6 fruit fly cellular contexts compared by ENCODE assay signal in genomic region chrX:3964965-3965420, dm6.
TF ChIP-seq lines count a peak whose summit lies in the region.

TSS of gene lva (minus strand) at chrX:3965327.

- no peak for TF ChIP-seq CTCF in whole organism, embryonic (GFP tag; optimal IDR thresholded peaks at IDR 0.05; lab: Kevin White, UChicago)

TF ChIP-seq in Kc167, 6 proteins besides CTCF, POLR2A, EP300 and RAD21:
- TF ChIP-seq psq (optimal IDR thresholded peaks at IDR 0.05; lab: Kevin White, UChicago) (peak; percentile 93), ttk (optimal IDR thresholded peaks at IDR 0.05; lab: Kevin White, UChicago) (no peak)

TF ChIP-seq in whole organism, adult, 20 proteins besides CTCF, POLR2A, EP300 and RAD21:
- TF ChIP-seq CG33017 (tag; optimal IDR thresholded peaks at IDR 0.05; lab: Kevin White, UChicago): no peak
- TF ChIP-seq CG11617 (GFP tag; optimal IDR thresholded peaks at IDR 0.05; lab: Kevin White, UChicago): peak; percentile 23
- TF ChIP-seq cic (GFP tag; optimal IDR thresholded peaks at IDR 0.05; lab: Kevin White, UChicago): peak; percentile 31
- peak; percentile 52 for TF ChIP-seq tj (GFP tag; optimal IDR thresholded peaks at IDR 0.05; lab: Kevin White, UChicago)
- TF ChIP-seq Mnt (GFP tag; optimal IDR thresholded peaks at IDR 0.05; lab: Kevin White, UChicago): peak; percentile 27
- TF ChIP-seq kay (GFP tag; lab: Kevin White, UChicago; ENCODE audit: borderline replicate concordance): no peak
- peak; percentile 44 for TF ChIP-seq bab1 (GFP tag; optimal IDR thresholded peaks at IDR 0.05; lab: Kevin White, UChicago)
- TF ChIP-seq pad (GFP tag; optimal IDR thresholded peaks at IDR 0.05; lab: Kevin White, UChicago): peak; percentile 25

TF ChIP-seq in whole organism, embryonic, 481 proteins besides CTCF, POLR2A, EP300 and RAD21 (continues in another document):
- TF ChIP-seq CG12299 (tag; optimal IDR thresholded peaks at IDR 0.05; lab: Kevin White, UChicago) (peak; percentile 2), CG34376 (GFP tag; optimal IDR thresholded peaks at IDR 0.05; lab: Kevin White, UChicago) (no peak), vnd (GFP tag; IDR thresholded peaks at IDR 0.05; lab: Robert Waterston, UW; ENCODE audit: partially characterized antibody) (0 out of 3 replicates have a peak, but pooled peaks have one; percentile 41), odd (GFP tag; optimal IDR thresholded peaks at IDR 0.05; lab: Kevin White, UChicago) (no peak), H2.0 (GFP tag; IDR thresholded peaks at IDR 0.05; lab: Robert Waterston, UW) (no peak), Max (GFP tag; optimal IDR thresholded peaks at IDR 0.05; lab: Kevin White, UChicago) (no peak), hbn (GFP tag; IDR thresholded peaks at IDR 0.05; lab: Robert Waterston, UW; ENCODE audit: partially characterized antibody) (peak; percentile 42; the same call in 1 of the 2 replicates), MBD-R2 (GFP tag; IDR thresholded peaks at IDR 0.05; lab: Robert Waterston, UW) (peak; percentile 57), CG17568 (GFP tag; optimal IDR thresholded peaks at IDR 0.05; lab: Kevin White, UChicago) (no peak), CG16779 (GFP tag; IDR thresholded peaks at IDR 0.05; lab: Robert Waterston, UW) (no peak), ato (GFP tag; IDR thresholded peaks at IDR 0.05; lab: Robert Waterston, UW; ENCODE audit: partially characterized antibody) (peak; percentile 62), tna (GFP tag; IDR thresholded peaks at IDR 0.05; lab: Robert Waterston, UW; ENCODE audit: partially characterized antibody) (0 out of 2 replicates have a peak, but pooled peaks have one; percentile 21), CG2129 (GFP tag; IDR thresholded peaks at IDR 0.05; lab: Robert Waterston, UW; ENCODE audit: partially characterized antibody) (no peak), onecut (GFP tag; IDR thresholded peaks at IDR 0.05; lab: Robert Waterston, UW) (no peak; the same call in 1 of the 2 replicates), NC2α (GFP tag; optimal IDR thresholded peaks at IDR 0.05; lab: Kevin White, UChicago) (no peak), Dfd (GFP tag; optimal IDR thresholded peaks at IDR 0.05; lab: Kevin White, UChicago) (no peak), NC2β (GFP tag; optimal IDR thresholded peaks at IDR 0.05; lab: Kevin White, UChicago) (no peak), CG34224 (GFP tag; IDR thresholded peaks at IDR 0.05; lab: Robert Waterston, UW; ENCODE audit: partially characterized antibody) (peak; percentile 19; the same call in 1 of the 3 replicates)

TF ChIP-seq in whole organism, prepupa, 60 proteins besides CTCF, POLR2A, EP300 and RAD21:
- no peak for TF ChIP-seq CG8319 (GFP tag; optimal IDR thresholded peaks at IDR 0.05; lab: Kevin White, UChicago)
- TF ChIP-seq esn (GFP tag; optimal IDR thresholded peaks at IDR 0.05; lab: Kevin White, UChicago): peak; percentile 12
- TF ChIP-seq CG15336 (GFP tag; IDR thresholded peaks at IDR 0.05; lab: Robert Waterston, UW): peak; percentile 37; the same call in 1 of the 2 replicates
- TF ChIP-seq eg (GFP tag; IDR thresholded peaks at IDR 0.05; lab: Robert Waterston, UW): peak; percentile 32; the same call in 1 of the 3 replicates

TF ChIP-seq in whole organism, pupa, 21 proteins besides CTCF, POLR2A, EP300 and RAD21:
- TF ChIP-seq CG15710 (tag; optimal IDR thresholded peaks at IDR 0.05; lab: Kevin White, UChicago): peak; percentile 10
- TF ChIP-seq EcR (GFP tag; optimal IDR thresholded peaks at IDR 0.05; lab: Kevin White, UChicago): peak; percentile 15
- TF ChIP-seq fd96Ca (GFP tag; IDR thresholded peaks at IDR 0.05; lab: Robert Waterston, UW): no peak
- no peak for TF ChIP-seq CG17806 (tag; optimal IDR thresholded peaks at IDR 0.05; lab: Kevin White, UChicago)
- no peak for TF ChIP-seq Pif1A (GFP tag; optimal IDR thresholded peaks at IDR 0.05; lab: Kevin White, UChicago)
- TF ChIP-seq CG8159 (tag; optimal IDR thresholded peaks at IDR 0.05; lab: Kevin White, UChicago): no peak
- peak; percentile 58 for TF ChIP-seq gl (tag; optimal IDR thresholded peaks at IDR 0.05; lab: Kevin White, UChicago)
- no peak for TF ChIP-seq CG9948 (tag; optimal IDR thresholded peaks at IDR 0.05; lab: Kevin White, UChicago)
- no peak for TF ChIP-seq Pif1B (GFP tag; optimal IDR thresholded peaks at IDR 0.05; lab: Kevin White, UChicago)
- TF ChIP-seq CG8301 (tag; optimal IDR thresholded peaks at IDR 0.05; lab: Kevin White, UChicago): no peak
- no peak for TF ChIP-seq D1 (tag; optimal IDR thresholded peaks at IDR 0.05; lab: Kevin White, UChicago)
- no peak for TF ChIP-seq CG13204 (GFP tag; optimal IDR thresholded peaks at IDR 0.05; lab: Kevin White, UChicago)
- peak; percentile 2 for TF ChIP-seq CG34367 (tag; optimal IDR thresholded peaks at IDR 0.05; lab: Kevin White, UChicago)
- TF ChIP-seq CG10348 (GFP tag; IDR thresholded peaks at IDR 0.05; lab: Robert Waterston, UW): no peak
- TF ChIP-seq Ets98B (GFP tag; IDR thresholded peaks at IDR 0.05; lab: Robert Waterston, UW): no peak
TF ChIP-seq in whole organism, pupa: peak in this region for 4.

TF ChIP-seq in whole organism, wandering third instar larva, 38 proteins besides CTCF, POLR2A, EP300 and RAD21:
- no peak for TF ChIP-seq Abd-B (GFP tag; optimal IDR thresholded peaks at IDR 0.05; lab: Kevin White, UChicago)
- TF ChIP-seq Vsx2 (GFP tag; optimal IDR thresholded peaks at IDR 0.05; lab: Kevin White, UChicago; ENCODE audit: partially characterized antibody): no peak
- no peak for TF ChIP-seq Sp1 (GFP tag; optimal IDR thresholded peaks at IDR 0.05; lab: Kevin White, UChicago)
- no peak for TF ChIP-seq rgr (GFP tag; optimal IDR thresholded peaks at IDR 0.05; lab: Kevin White, UChicago)
- no peak for TF ChIP-seq OdsH (GFP tag; optimal IDR thresholded peaks at IDR 0.05; lab: Kevin White, UChicago)
- no peak for TF ChIP-seq CG9705 (GFP tag; optimal IDR thresholded peaks at IDR 0.05; lab: Kevin White, UChicago)
- TF ChIP-seq jim (GFP tag; optimal IDR thresholded peaks at IDR 0.05; lab: Kevin White, UChicago): peak; percentile 10
- TF ChIP-seq Myc (optimal IDR thresholded peaks at IDR 0.05; lab: Kevin White, UChicago): no peak
- TF ChIP-seq lola (GFP tag; optimal IDR thresholded peaks at IDR 0.05; lab: Kevin White, UChicago): no peak
- TF ChIP-seq Hr78 (GFP tag; optimal IDR thresholded peaks at IDR 0.05; lab: Kevin White, UChicago): no peak
- TF ChIP-seq CG32264 (GFP tag; optimal IDR thresholded peaks at IDR 0.05; lab: Kevin White, UChicago): no peak
- no peak for TF ChIP-seq Dfd (GFP tag; optimal IDR thresholded peaks at IDR 0.05; lab: Kevin White, UChicago)
- no peak for TF ChIP-seq h (GFP tag; optimal IDR thresholded peaks at IDR 0.05; lab: Kevin White, UChicago)
- TF ChIP-seq woc (GFP tag; optimal IDR thresholded peaks at IDR 0.05; lab: Kevin White, UChicago): no peak
- peak; percentile 24 for TF ChIP-seq N (GFP tag; optimal IDR thresholded peaks at IDR 0.05; lab: Kevin White, UChicago)
- TF ChIP-seq Rel (GFP tag; optimal IDR thresholded peaks at IDR 0.05; lab: Kevin White, UChicago): no peak
- peak; percentile 37 for TF ChIP-seq Rel (tag; optimal IDR thresholded peaks at IDR 0.05; lab: Kevin White, UChicago)
- TF ChIP-seq Hr83 (GFP tag; optimal IDR thresholded peaks at IDR 0.05; lab: Kevin White, UChicago; ENCODE audit: poor library complexity, severe bottlenecking): no peak
TF ChIP-seq in whole organism, wandering third instar larva: peak in this region for 3.
